Fruit fly (Drosophila melanogaster): ENCODE data around the gene Act5C.

Gene Act5C

DNA sequence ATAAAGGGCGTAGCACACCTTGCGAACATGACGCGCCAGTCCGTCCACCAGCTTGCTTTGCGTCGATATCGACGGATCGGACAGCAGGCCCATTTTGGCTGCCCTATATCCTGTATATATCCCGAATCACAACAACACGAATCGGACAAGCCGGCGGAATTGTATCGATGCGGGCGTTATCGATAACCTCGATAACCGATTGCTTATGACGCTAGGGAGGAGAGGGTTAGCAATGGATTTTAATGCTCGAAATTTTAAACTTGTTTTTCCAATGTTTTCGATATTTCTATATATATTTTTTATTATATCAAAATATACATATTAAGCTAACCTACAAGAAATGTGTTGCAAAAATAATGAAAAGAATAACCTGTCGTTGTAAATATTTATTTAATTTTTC, 27.5 kb upstream of the Act5C start, which contains the start of gene GAA1 (continued):
- TF ChIP-seq wor (GFP tag; IDR thresholded peaks at IDR 0.05), result no peak
- TF ChIP-seq E2f2 (GFP tag; IDR thresholded peaks at IDR 0.05), result peak; percentile 68
- TF ChIP-seq CG10462 (GFP tag; optimal IDR thresholded peaks at IDR 0.05), result no peak
- TF ChIP-seq ind (GFP tag; optimal IDR thresholded peaks at IDR 0.05), result peak; percentile 3
- no peak for TF ChIP-seq CG9609 (GFP tag; optimal IDR thresholded peaks at IDR 0.05)
- TF ChIP-seq D19A (tag; optimal IDR thresholded peaks at IDR 0.05), result peak; percentile 56
- TF ChIP-seq CG13424 (tag; optimal IDR thresholded peaks at IDR 0.05), result peak; percentile 12
- no peak for TF ChIP-seq CG10274 (GFP tag; optimal IDR thresholded peaks at IDR 0.05)
- no peak for TF ChIP-seq chm (GFP tag; IDR thresholded peaks at IDR 0.05)
- TF ChIP-seq ttk (GFP tag; IDR thresholded peaks at IDR 0.05), result no peak
- TF ChIP-seq Jarid2 (GFP tag; optimal IDR thresholded peaks at IDR 0.05), result no peak
- TF ChIP-seq Gsc (GFP tag; IDR thresholded peaks at IDR 0.05), result no peak
- TF ChIP-seq Dfd (GFP tag; optimal IDR thresholded peaks at IDR 0.05), result no peak
- peak; percentile 29; the same call in 1 of the 2 replicates for TF ChIP-seq vvl (GFP tag; IDR thresholded peaks at IDR 0.05)
- TF ChIP-seq sqz (GFP tag; optimal IDR thresholded peaks at IDR 0.05), result no peak
- peak; percentile 97 for TF ChIP-seq tna (GFP tag; IDR thresholded peaks at IDR 0.05; ENCODE audit: partially characterized antibody)
- no peak for TF ChIP-seq B-H2 (GFP tag; optimal IDR thresholded peaks at IDR 0.05)
- TF ChIP-seq unc-4 (GFP tag; IDR thresholded peaks at IDR 0.05; ENCODE audit: partially characterized antibody), result peak; percentile 73
- no peak for TF ChIP-seq gsb-n (tag; optimal IDR thresholded peaks at IDR 0.05)
- TF ChIP-seq gce (GFP tag; IDR thresholded peaks at IDR 0.05), result no peak
- TF ChIP-seq Six4 (GFP tag; optimal IDR thresholded peaks at IDR 0.05), result no peak
- TF ChIP-seq CG14050 (GFP tag; IDR thresholded peaks at IDR 0.05), result no peak
- no peak for TF ChIP-seq ap (GFP tag; IDR thresholded peaks at IDR 0.05)
- TF ChIP-seq CG17328 (GFP tag; IDR thresholded peaks at IDR 0.05), result no peak
- TF ChIP-seq CG13123 (GFP tag; optimal IDR thresholded peaks at IDR 0.05), result no peak
- TF ChIP-seq bcd (GFP tag; optimal IDR thresholded peaks at IDR 0.05), result no peak
- no peak for TF ChIP-seq Ets65A (GFP tag)
- TF ChIP-seq Blimp-1 (GFP tag; optimal IDR thresholded peaks at IDR 0.05), result no peak
- no peak for TF ChIP-seq CG17359 (tag; optimal IDR thresholded peaks at IDR 0.05)
- no peak for TF ChIP-seq Pdp1 (GFP tag; optimal IDR thresholded peaks at IDR 0.05)
- no peak for TF ChIP-seq CG2199 (GFP tag; IDR thresholded peaks at IDR 0.05)
- no peak for TF ChIP-seq croc (GFP tag; conservative IDR thresholded peaks at IDR 0.05)
- TF ChIP-seq CG1233 (GFP tag; optimal IDR thresholded peaks at IDR 0.05), result no peak
- TF ChIP-seq fd102C (GFP tag; optimal IDR thresholded peaks at IDR 0.05), result no peak
- TF ChIP-seq CG6765 (GFP tag; optimal IDR thresholded peaks at IDR 0.05), result no peak
- TF ChIP-seq Hr39 (optimal IDR thresholded peaks at IDR 0.05), result no peak
- no peak for TF ChIP-seq Lpt (GFP tag; optimal IDR thresholded peaks at IDR 0.05)
- TF ChIP-seq CG16863 (GFP tag; optimal IDR thresholded peaks at IDR 0.05), result no peak
- TF ChIP-seq trh (GFP tag; optimal IDR thresholded peaks at IDR 0.05), result no peak
- no peak for TF ChIP-seq CG3847 (GFP tag; IDR thresholded peaks at IDR 0.05)
- no peak for TF ChIP-seq CG16779 (GFP tag; IDR thresholded peaks at IDR 0.05)
- TF ChIP-seq Stat92E (GFP tag; optimal IDR thresholded peaks at IDR 0.05), result no peak
- no peak for TF ChIP-seq Poxn (GFP tag; IDR thresholded peaks at IDR 0.05)
- TF ChIP-seq CG11085 (GFP tag; IDR thresholded peaks at IDR 0.05), result no peak
- no peak for TF ChIP-seq Nf-YC (tag; optimal IDR thresholded peaks at IDR 0.05)
- no peak for TF ChIP-seq bigmax (GFP tag; optimal IDR thresholded peaks at IDR 0.05)
- TF ChIP-seq Bdp1 (GFP tag; optimal IDR thresholded peaks at IDR 0.05), result no peak
- TF ChIP-seq pfk (GFP tag; optimal IDR thresholded peaks at IDR 0.05), result no peak
- no peak for TF ChIP-seq CG3163 (GFP tag; optimal IDR thresholded peaks at IDR 0.05)
- no peak for TF ChIP-seq CG7372 (GFP tag; IDR thresholded peaks at IDR 0.05)
- TF ChIP-seq wdn (GFP tag; IDR thresholded peaks at IDR 0.05), result no peak
- no peak for TF ChIP-seq CG18619 (GFP tag; optimal IDR thresholded peaks at IDR 0.05)
- no peak for TF ChIP-seq CG10431 (GFP tag; optimal IDR thresholded peaks at IDR 0.05)

Data from whole organism, embryonic.